Fruit fly (Drosophila melanogaster) whole organism, wandering third instar larva: ENCODE measurements around the gene FASN2.
A peak's percentile ranks its signal among the peaks of the same experiment; 100 is the strongest.

Source experiments
- Abd-B ChIP-seq: fragments of >200 bp; optimal IDR thresholded peaks from 2 replicates; lab custom pipeline; 2017; ENCODE audit warnings: missing biosample characterization, missing genetic modification characterization
- CG32264 ChIP-seq: fragments of 200-800 bp; sonication (Bioruptor generic); optimal IDR thresholded peaks from 2 replicates; lab custom pipeline; 2016; ENCODE audit warnings: missing biosample characterization, missing genetic modification characterization
- CG9705 ChIP-seq: fragments of 200-800 bp; sonication (Bioruptor generic); optimal IDR thresholded peaks from 2 replicates; lab custom pipeline; 2018; ENCODE audit warnings: missing biosample characterization, mild to moderate bottlenecking, missing genetic modification characterization
- CrebA ChIP-seq: fragments of 200-800 bp; sonication (Bioruptor generic); optimal IDR thresholded peaks from 2 replicates; lab custom pipeline; 2016; ENCODE audit warnings: missing biosample characterization, mild to moderate bottlenecking, missing genetic modification characterization, borderline replicate concordance
- Dfd ChIP-seq: fragments of >200 bp; optimal IDR thresholded peaks from 2 replicates; lab custom pipeline; 2017; ENCODE audit warnings: missing biosample characterization, missing genetic modification characterization
- Dif ChIP-seq: fragments of 200-275, 200-300 bp; sonication (Bioruptor generic); optimal IDR thresholded peaks from 2 replicates; lab custom pipeline; 2018; ENCODE audit warnings: missing biosample characterization, missing genetic modification characterization; ENCODE audit not compliant: partially characterized antibody
- GATAd ChIP-seq: sonication (Bioruptor generic); optimal IDR thresholded peaks from 2 replicates; lab custom pipeline; 2016; ENCODE audit warnings: missing biosample characterization, missing genetic modification characterization
- HLH106 ChIP-seq: fragments of 200-800 bp; optimal IDR thresholded peaks from 3 replicates; lab custom pipeline; 2019; ENCODE audit warnings: missing biosample characterization, mild to moderate bottlenecking, missing genetic modification characterization, moderate library complexity
- Hnf4 ChIP-seq: fragments of 200-800 bp; sonication (Bioruptor generic); optimal IDR thresholded peaks from 2 replicates; lab custom pipeline; 2016; ENCODE audit warnings: missing biosample characterization, mild to moderate bottlenecking, missing genetic modification characterization
- Hr78 ChIP-seq: fragments of >200 bp; optimal IDR thresholded peaks from 2 replicates; lab custom pipeline; 2017; ENCODE audit warnings: missing biosample characterization, missing genetic modification characterization
- Hr83 ChIP-seq: fragments of 200-300 bp; sonication (Bioruptor generic); optimal IDR thresholded peaks from 2 replicates; lab custom pipeline; 2016; ENCODE audit warnings: missing biosample characterization, mild to moderate bottlenecking, missing genetic modification characterization, moderate library complexity; ENCODE audit not compliant: poor library complexity, severe bottlenecking
- Jra ChIP-seq: sonication (Bioruptor generic); optimal IDR thresholded peaks from 2 replicates; lab custom pipeline; 2016; ENCODE audit warnings: missing biosample characterization, missing genetic modification characterization
- Mio ChIP-seq: sonication (Bioruptor generic); optimal IDR thresholded peaks from 2 replicates; lab custom pipeline; 2016; ENCODE audit warnings: missing biosample characterization, missing genetic modification characterization
- Myc ChIP-seq: fragments of >200 bp; optimal IDR thresholded peaks from 2 replicates; lab custom pipeline; 2017
- N ChIP-seq: fragments of >200 bp; optimal IDR thresholded peaks from 2 replicates; lab custom pipeline; 2018; ENCODE audit warnings: missing biosample characterization, missing external identifiers, missing genetic modification characterization
- OdsH ChIP-seq: fragments of 200-800 bp; sonication (Bioruptor generic); optimal IDR thresholded peaks from 2 replicates; lab custom pipeline; 2016; ENCODE audit warnings: missing biosample characterization, mild to moderate bottlenecking, missing genetic modification characterization
- Rel ChIP-seq, 2 experiments: fragments of 200-800 bp; sonication (Bioruptor generic) in 1 of 2; optimal IDR thresholded peaks; 2 replicates in 1 of 2; 3 replicates in 1 of 2; lab custom pipeline; 2016 to 2019; ENCODE audit warnings: mild to moderate bottlenecking in 2 of 2, missing biosample characterization in 2 of 2, missing genetic modification characterization in 2 of 2, moderate library complexity in 1 of 2
- Sp1 ChIP-seq: fragments of 200-800 bp; sonication (Bioruptor generic); optimal IDR thresholded peaks from 3 replicates; lab custom pipeline; 2019; ENCODE audit warnings: missing biosample characterization, mild to moderate bottlenecking, missing genetic modification characterization, moderate library complexity
- Vsx2 ChIP-seq: fragments of 200-300, 225-300 bp; sonication (Bioruptor generic); optimal IDR thresholded peaks from 2 replicates; lab custom pipeline; 2018; ENCODE audit warnings: missing biosample characterization, missing genetic modification characterization; ENCODE audit not compliant: partially characterized antibody
- br ChIP-seq: fragments of 200-800 bp; sonication (Bioruptor generic); optimal IDR thresholded peaks from 2 replicates; lab custom pipeline; 2016; ENCODE audit warnings: missing biosample characterization, missing genetic modification characterization
- brk ChIP-seq: fragments of 200-800 bp; sonication (Bioruptor generic); optimal IDR thresholded peaks from 2 replicates; lab custom pipeline; 2016; ENCODE audit warnings: missing biosample characterization, mild to moderate bottlenecking, missing genetic modification characterization
- dl ChIP-seq, 2 experiments: fragments of 175-275, 200-275 bp in 1 of 2; fragments of 200-275 bp in 1 of 2; sonication (Bioruptor generic); optimal IDR thresholded peaks; lab custom pipeline; 2018; ENCODE audit warnings: mild to moderate bottlenecking in 2 of 2, missing biosample characterization in 2 of 2, missing genetic modification characterization in 2 of 2, moderate library complexity in 2 of 2; ENCODE audit not compliant: partially characterized antibody in 2 of 2, insufficient read depth in 1 of 2
- dmrt93B ChIP-seq: fragments of 200-800 bp; sonication (Bioruptor generic); optimal IDR thresholded peaks from 2 replicates; lab custom pipeline; 2018; ENCODE audit warnings: missing biosample characterization, mild to moderate bottlenecking, missing genetic modification characterization
- dsf ChIP-seq: sonication (Bioruptor generic); optimal IDR thresholded peaks from 2 replicates; lab custom pipeline; 2016; ENCODE audit warnings: missing biosample characterization, missing genetic modification characterization, borderline replicate concordance
- ey ChIP-seq: fragments of 200-800 bp; sonication (Bioruptor generic); optimal IDR thresholded peaks from 2 replicates; lab custom pipeline; 2016; ENCODE audit warnings: missing biosample characterization, missing genetic modification characterization
- foxo ChIP-seq, 2 experiments: fragments of 200-800 bp; sonication (Bioruptor generic); optimal IDR thresholded peaks; 2 replicates in 1 of 2; 3 replicates in 1 of 2; lab custom pipeline; 2016 to 2017; ENCODE audit warnings: missing biosample characterization in 2 of 2, missing genetic modification characterization in 2 of 2
- fru ChIP-seq: fragments of 200-800 bp; sonication (Bioruptor generic); optimal IDR thresholded peaks from 3 replicates; lab custom pipeline; 2016; ENCODE audit warnings: missing biosample characterization, mild to moderate bottlenecking, missing genetic modification characterization
- h ChIP-seq: fragments of 200-800 bp; sonication (Bioruptor generic); optimal IDR thresholded peaks from 3 replicates; lab custom pipeline; 2016; ENCODE audit warnings: missing biosample characterization, mild to moderate bottlenecking, missing genetic modification characterization
- jim ChIP-seq: fragments of 175-275, 200-325 bp; sonication (Bioruptor generic); optimal IDR thresholded peaks from 2 replicates; lab custom pipeline; 2016; ENCODE audit warnings: missing biosample characterization, mild to moderate bottlenecking, missing genetic modification characterization
- lola ChIP-seq: fragments of >200 bp; optimal IDR thresholded peaks from 2 replicates; lab custom pipeline; 2017; ENCODE audit warnings: missing biosample characterization, missing genetic modification characterization
- pan ChIP-seq: fragments of >200 bp; optimal IDR thresholded peaks from 2 replicates; lab custom pipeline; 2017
- psq ChIP-seq: fragments of 200-800 bp; sonication (Bioruptor generic); optimal IDR thresholded peaks from 3 replicates; lab custom pipeline; 2017; ENCODE audit warnings: missing biosample characterization, mild to moderate bottlenecking, missing genetic modification characterization, moderate library complexity
- rgr ChIP-seq: fragments of 200-800 bp; sonication (Bioruptor generic); optimal IDR thresholded peaks from 3 replicates; lab custom pipeline; 2016; ENCODE audit warnings: missing biosample characterization, mild to moderate bottlenecking, missing genetic modification characterization
- sage ChIP-seq: fragments of 200-800 bp; sonication (Bioruptor generic); optimal IDR thresholded peaks from 2 replicates; lab custom pipeline; 2016; ENCODE audit warnings: missing biosample characterization, mild to moderate bottlenecking, missing genetic modification characterization
- sv ChIP-seq: fragments of 200-800 bp; sonication (Bioruptor generic); optimal IDR thresholded peaks from 3 replicates; lab custom pipeline; 2016; ENCODE audit warnings: missing biosample characterization, missing genetic modification characterization
- tai ChIP-seq: sonication (Bioruptor generic); optimal IDR thresholded peaks from 2 replicates; lab custom pipeline; 2016; ENCODE audit warnings: missing biosample characterization, missing genetic modification characterization
- usp ChIP-seq: fragments of >200 bp; optimal IDR thresholded peaks from 2 replicates; lab custom pipeline; 2017; ENCODE audit warnings: missing biosample characterization, missing genetic modification characterization
- woc ChIP-seq: sonication (Bioruptor generic); optimal IDR thresholded peaks from 2 replicates; lab custom pipeline; 2016; ENCODE audit warnings: missing biosample characterization, mild to moderate bottlenecking, missing genetic modification characterization

Gene FASN2

dm6 chr2L:3044660-3045504 is 1.1 kb downstream of the FASN2 start:
- TF ChIP-seq usp (GFP tag; lab: Kevin White, UChicago) (no peak), h (GFP tag; lab: Kevin White, UChicago) (peak; percentile 51), Rel (GFP tag; optimal IDR thresholded peaks at IDR 0.05; lab: Kevin White, UChicago) (no peak), Rel (tag; optimal IDR thresholded peaks at IDR 0.05; lab: Kevin White, UChicago) (peak; percentile 95), Hr83 (GFP tag; lab: Kevin White, UChicago) (peak; percentile 2), rgr (GFP tag; lab: Kevin White, UChicago) (no peak)

dm6 chr2L:3055710-3056447 is 12.1 kb downstream of the FASN2 start:
- TF ChIP-seq dmrt93B (GFP tag; lab: Kevin White, UChicago) (peak; percentile 55), Rel (GFP tag; optimal IDR thresholded peaks at IDR 0.05; lab: Kevin White, UChicago) (no peak), Rel (tag; optimal IDR thresholded peaks at IDR 0.05; lab: Kevin White, UChicago) (peak; percentile 24), usp (GFP tag; lab: Kevin White, UChicago) (no peak), CG9705 (peak; percentile 33), woc (peak; percentile 95), psq (peak; percentile 51), Mio (no peak), dsf (GFP tag; lab: Kevin White, UChicago) (no peak), HLH106 (tag; lab: Kevin White, UChicago) (peak; percentile 26), foxo (GFP tag; optimal IDR thresholded peaks at IDR 0.05; lab: Kevin White, UChicago) (peak in 1 of 2 experiments; percentile 70), Dfd (GFP tag; lab: Kevin White, UChicago) (no peak), Jra (no peak), CrebA (GFP tag; lab: Kevin White, UChicago) (no peak), CG32264 (no peak), N (no peak), Hr83 (GFP tag; lab: Kevin White, UChicago) (no peak), pan (lab: Kevin White, UChicago) (no peak), fru (peak; percentile 72), Hr78 (GFP tag; lab: Kevin White, UChicago) (no peak), lola (GFP tag; lab: Kevin White, UChicago) (no peak), rgr (GFP tag; lab: Kevin White, UChicago) (peak; percentile 47), OdsH (GFP tag; lab: Kevin White, UChicago) (peak; percentile 67), br (GFP tag; lab: Kevin White, UChicago) (peak; percentile 53), sage (GFP tag; lab: Kevin White, UChicago) (peak; percentile 16), ey (GFP tag; lab: Kevin White, UChicago) (peak; percentile 58), GATAd (GFP tag; lab: Kevin White, UChicago) (no peak), Abd-B (GFP tag; lab: Kevin White, UChicago) (no peak), jim (no peak), brk (no peak), Vsx2 (GFP tag; lab: Kevin White, UChicago) (no peak), sv (GFP tag; lab: Kevin White, UChicago) (peak; percentile 60), Dif (GFP tag; lab: Kevin White, UChicago) (no peak), Hnf4 (GFP tag; lab: Kevin White, UChicago) (no peak), Myc (lab: Kevin White, UChicago) (no peak), h (GFP tag; lab: Kevin White, UChicago) (peak; percentile 38), Sp1 (GFP tag; lab: Kevin White, UChicago) (peak; percentile 66), dl (GFP tag; optimal IDR thresholded peaks at IDR 0.05; lab: Kevin White, UChicago; ENCODE audit: insufficient read depth in 1 of 2, partially characterized antibody in 2 of 2) (no peak), tai (GFP tag; lab: Kevin White, UChicago) (no peak)
